Fruit fly (Drosophila melanogaster): ENCODE data around the gene Cox17.

The Cox17 gene

dm6 chrX:15085777-15086510, 1.4 kb upstream of the Cox17 start, which contains the start of the genes CG15027 and Dbct (continued):
- TF ChIP-seq CG34224 (GFP tag; IDR thresholded peaks at IDR 0.05; ENCODE audit: partially characterized antibody) (peak; percentile 73; the same call in 2 of the 3 replicates), TFAM (GFP tag; optimal IDR thresholded peaks at IDR 0.05) (no peak), slp2 (GFP tag; optimal IDR thresholded peaks at IDR 0.05) (no peak), CG8359 (GFP tag; optimal IDR thresholded peaks at IDR 0.05; ENCODE audit: borderline replicate concordance) (no peak), CG7987 (GFP tag; optimal IDR thresholded peaks at IDR 0.05) (no peak), zf30C (GFP tag; optimal IDR thresholded peaks at IDR 0.05) (peak; percentile 89), CG16863 (GFP tag; optimal IDR thresholded peaks at IDR 0.05) (no peak), CG6175 (GFP tag; IDR thresholded peaks at IDR 0.05) (no peak), CG4617 (GFP tag; optimal IDR thresholded peaks at IDR 0.05; ENCODE audit: borderline replicate concordance) (peak; percentile 27), Jarid2 (GFP tag; optimal IDR thresholded peaks at IDR 0.05) (no peak), bowl (GFP tag; IDR thresholded peaks at IDR 0.05) (no peak), CG10543 (GFP tag; optimal IDR thresholded peaks at IDR 0.05) (peak; percentile 79), CG1529 (GFP tag; optimal IDR thresholded peaks at IDR 0.05) (peak; percentile 24), CG9437 (GFP tag; optimal IDR thresholded peaks at IDR 0.05) (peak; percentile 52), slou (GFP tag; optimal IDR thresholded peaks at IDR 0.05) (no peak), Fer2 (tag; optimal IDR thresholded peaks at IDR 0.05) (peak; percentile 42), bab2 (GFP tag; optimal IDR thresholded peaks at IDR 0.05) (no peak), esg (GFP tag; conservative IDR thresholded peaks at IDR 0.05) (peak; percentile 44), CG4328 (GFP tag; optimal IDR thresholded peaks at IDR 0.05) (peak; percentile 70), CG15073 (GFP tag; optimal IDR thresholded peaks at IDR 0.05) (no peak), sqz (GFP tag; optimal IDR thresholded peaks at IDR 0.05) (no peak), CG8388 (GFP tag; optimal IDR thresholded peaks at IDR 0.05) (peak; percentile 59), CG8281 (tag; optimal IDR thresholded peaks at IDR 0.05) (peak; percentile 30), CG11695 (GFP tag; IDR thresholded peaks at IDR 0.05) (peak; percentile 61; the same call in 1 of the 3 replicates), nom (GFP tag; optimal IDR thresholded peaks at IDR 0.05) (peak; percentile 36), CG12769 (tag; optimal IDR thresholded peaks at IDR 0.05) (peak; percentile 23), croc (GFP tag; conservative IDR thresholded peaks at IDR 0.05) (peak; percentile 45), CG13424 (tag; optimal IDR thresholded peaks at IDR 0.05) (peak; percentile 83), HmgZ (tag; optimal IDR thresholded peaks at IDR 0.05) (peak; percentile 84), sd (tag; optimal IDR thresholded peaks at IDR 0.05) (peak; percentile 87), CG3995 (GFP tag; optimal IDR thresholded peaks at IDR 0.05) (no peak), CG12942 (GFP tag; optimal IDR thresholded peaks at IDR 0.05) (peak; percentile 72), fd96Cb (tag; optimal IDR thresholded peaks at IDR 0.05) (peak; percentile 48), Dbx (GFP tag; IDR thresholded peaks at IDR 0.05) (peak; percentile 74; the same call in 2 of the 3 replicates), CG34422 (GFP tag; IDR thresholded peaks at IDR 0.05) (peak; percentile 58), ara (GFP tag; IDR thresholded peaks at IDR 0.05) (peak; percentile 56; the same call in 1 of the 2 replicates), D19B (GFP tag; optimal IDR thresholded peaks at IDR 0.05) (no peak), MESR4 (GFP tag; optimal IDR thresholded peaks at IDR 0.05) (peak; percentile 74), YL-1 (GFP tag; optimal IDR thresholded peaks at IDR 0.05) (peak; percentile 88), CG10654 (GFP tag; optimal IDR thresholded peaks at IDR 0.05) (peak; percentile 64), CG1602 (GFP tag; optimal IDR thresholded peaks at IDR 0.05) (peak; percentile 55), CG15479 (GFP tag; optimal IDR thresholded peaks at IDR 0.05) (no peak), seq (GFP tag; IDR thresholded peaks at IDR 0.05) (no peak), CG17186 (GFP tag; optimal IDR thresholded peaks at IDR 0.05) (no peak), gsb (GFP tag; IDR thresholded peaks at IDR 0.05) (no peak), gcm2 (GFP tag; optimal IDR thresholded peaks at IDR 0.05) (no peak), ind (GFP tag; optimal IDR thresholded peaks at IDR 0.05) (peak; percentile 73), Hr3 (GFP tag; optimal IDR thresholded peaks at IDR 0.05) (peak; percentile 55), Xbp1 (GFP tag; optimal IDR thresholded peaks at IDR 0.05) (peak; percentile 69)

All from whole organism, embryonic.